Worm (Caenorhabditis elegans) whole organism, L1 larva: ENCODE measurements around the gene asp-18.

ENCODE experiments used
- aly-2 ChIP-seq: fragments of 150-350 bp; optimal IDR thresholded peaks from 2 replicates; lab custom pipeline; 2014; ENCODE audit warnings: missing biosample characterization, missing genetic modification characterization
- ceh-82 ChIP-seq, 3 experiments: fragments of 150-350 bp in 1 of 3; sonication (generic microtip) in 2 of 3; optimal IDR thresholded peaks; 2 replicates each; lab custom pipeline; 2014 to 2017; ENCODE audit warnings: missing biosample characterization in 3 of 3, missing genetic modification characterization in 3 of 3
- fkh-10 ChIP-seq: sonication (generic microtip); optimal IDR thresholded peaks from 2 replicates; lab custom pipeline; 2017; ENCODE audit warnings: missing biosample characterization, missing genetic modification reagents, missing genetic modification characterization
- irx-1 ChIP-seq: sonication (generic microtip); optimal IDR thresholded peaks from 2 replicates; lab custom pipeline; 2016; ENCODE audit warnings: missing genetic modification characterization, missing compliant biosample characterization
- lin-13 ChIP-seq: fragments of 150-350 bp; optimal IDR thresholded peaks from 2 replicates; lab custom pipeline; 2014; ENCODE audit warnings: missing biosample characterization, missing genetic modification reagents, missing genetic modification characterization
- lir-3 ChIP-seq: sonication (generic microtip); optimal IDR thresholded peaks from 2 replicates; lab custom pipeline; 2016; ENCODE audit warnings: mild to moderate bottlenecking, missing genetic modification characterization, moderate library complexity, missing compliant biosample characterization; ENCODE audit not compliant: poor library complexity
- nhr-237 ChIP-seq: fragments of 150-350 bp; optimal IDR thresholded peaks from 2 replicates; lab custom pipeline; 2014; ENCODE audit warnings: missing biosample characterization, missing genetic modification characterization
- nhr-76 ChIP-seq: sonication (generic microtip); optimal IDR thresholded peaks from 2 replicates; lab custom pipeline; 2017; ENCODE audit warnings: missing biosample characterization, missing genetic modification characterization
- pqm-1 ChIP-seq: sonication (generic microtip); optimal IDR thresholded peaks from 3 replicates; lab custom pipeline; 2017; ENCODE audit warnings: missing biosample characterization, missing genetic modification characterization
- rnt-1 ChIP-seq: sonication (generic microtip); optimal IDR thresholded peaks from 2 replicates; lab custom pipeline; 2016; ENCODE audit warnings: mild to moderate bottlenecking, missing genetic modification characterization, moderate library complexity, missing compliant biosample characterization
- snpc-4 ChIP-seq: fragments of 150-350 bp; optimal IDR thresholded peaks from 2 replicates; lab custom pipeline; 2014; ENCODE audit warnings: missing biosample characterization, missing genetic modification characterization
- unc-62 ChIP-seq: fragments of 150-350 bp; optimal IDR thresholded peaks from 2 replicates; lab custom pipeline; 2014; ENCODE audit warnings: missing biosample characterization, missing genetic modification reagents, missing genetic modification characterization
- unc-86 ChIP-seq: sonication (generic microtip); optimal IDR thresholded peaks from 2 replicates; lab custom pipeline; 2016; ENCODE audit warnings: missing genetic modification characterization, missing compliant biosample characterization
- vab-15 ChIP-seq: sonication (generic microtip); optimal IDR thresholded peaks from 2 replicates; lab custom pipeline; 2017; ENCODE audit warnings: missing genotype, mild to moderate bottlenecking, missing genetic modification characterization, missing compliant biosample characterization

ce11 chrV:18771804-18772386 is 40.4 kb upstream of the asp-18 start:
- TF ChIP-seq lir-3 (tag; lab: Kevin White, UChicago) (no peak), unc-86 (tag; lab: Kevin White, UChicago) (no peak), snpc-4 (tag; lab: Kevin White, UChicago) (no peak), unc-62 (GFP tag; lab: Kevin White, UChicago) (no peak), lin-13 (GFP tag; lab: Kevin White, UChicago) (no peak), nhr-76 (no peak), pqm-1 (tag; lab: Kevin White, UChicago) (no peak), nhr-237 (no peak), fkh-10 (GFP tag; lab: Kevin White, UChicago) (no peak), rnt-1 (tag; lab: Kevin White, UChicago) (no peak), aly-2 (tag; lab: Kevin White, UChicago) (no peak), irx-1 (tag; lab: Kevin White, UChicago) (no peak), vab-15 (tag; lab: Kevin White, UChicago) (no peak), ceh-82 (tag; optimal IDR thresholded peaks at IDR 0.05; lab: Kevin White, UChicago) (no peak)
